Worm (Caenorhabditis elegans) whole organism, young adult: Measurements from ENCODE around the gene pas-2.
A peak's percentile ranks its signal among the peaks of the same experiment; 100 is the strongest.

ENCODE experiments used
- B0336.3 ChIP-seq: fragments of 200-800 bp; sonication (Bioruptor generic); IDR thresholded peaks from 2 replicates; pipeline ENCODE4 v1.3.6; 2022; ENCODE audit warnings: missing genetic modification characterization, missing compliant biosample characterization
- F10E7.11 ChIP-seq: sonication (generic microtip); optimal IDR thresholded peaks from 2 replicates; lab custom pipeline; 2017; ENCODE audit warnings: mild to moderate bottlenecking, missing genetic modification characterization, moderate library complexity, missing compliant biosample characterization
- F23B12.7 ChIP-seq: sonication (generic microtip); optimal IDR thresholded peaks from 2 replicates; lab custom pipeline; 2017; ENCODE audit warnings: missing genetic modification characterization, mild to moderate bottlenecking, missing compliant biosample characterization, antibody characterized with exemption, moderate library complexity; ENCODE audit not compliant: insufficient read depth
- F33H1.4 ChIP-seq: fragments of 200-800 bp; sonication (Bioruptor generic); IDR thresholded peaks from 2 replicates; pipeline ENCODE4 v1.3.6; 2022; ENCODE audit warnings: missing genetic modification reagents, missing genetic modification characterization, missing compliant biosample characterization
- F37B4.10 ChIP-seq: fragments of 200-800 bp; sonication (Bioruptor generic); IDR thresholded peaks from 2 replicates; pipeline ENCODE4 v1.3.6; 2022; ENCODE audit warnings: missing genetic modification characterization, missing compliant biosample characterization
- F39B2.1 ChIP-seq: fragments of 200-800 bp; sonication (Bioruptor generic); IDR thresholded peaks from 2 replicates; pipeline ENCODE4 v1.3.6; 2022; ENCODE audit warnings: missing genetic modification reagents, missing genetic modification characterization, missing compliant biosample characterization
- F55B11.4 ChIP-seq: sonication (generic microtip); optimal IDR thresholded peaks from 2 replicates; lab custom pipeline; 2016; ENCODE audit warnings: missing compliant biosample characterization, missing genetic modification characterization, borderline replicate concordance; ENCODE audit not compliant: insufficient read depth
- F57A8.1 ChIP-seq: fragments of 200-800 bp; sonication (Bioruptor generic); optimal IDR thresholded peaks from 2 replicates; lab custom pipeline; 2018; ENCODE audit warnings: mild to moderate bottlenecking, missing genetic modification characterization, moderate library complexity, missing compliant biosample characterization
- T07F8.4 ChIP-seq: sonication (generic microtip); optimal IDR thresholded peaks from 2 replicates; lab custom pipeline; 2016; ENCODE audit warnings: mild to moderate bottlenecking, missing genetic modification characterization, moderate library complexity, missing compliant biosample characterization
- Y79H2A.3 ChIP-seq: fragments of 200-800 bp; sonication (Bioruptor generic); conservative IDR thresholded peaks from 2 replicates; pipeline ENCODE4 v1.3.6; 2022; ENCODE audit warnings: missing genetic modification reagents, missing genetic modification characterization, missing compliant biosample characterization
- athp-1 ChIP-seq: sonication (generic microtip); optimal IDR thresholded peaks from 2 replicates; lab custom pipeline; 2017; ENCODE audit warnings: mild to moderate bottlenecking, missing genetic modification characterization, missing compliant biosample characterization
- attf-6 ChIP-seq: fragments of 200-800 bp; sonication (Bioruptor generic); IDR thresholded peaks from 2 replicates; pipeline ENCODE4 v1.3.6; 2022; ENCODE audit warnings: missing genetic modification reagents, missing genetic modification characterization, missing compliant biosample characterization
- ceh-27 ChIP-seq: fragments of 200-800 bp; sonication (Bioruptor generic); optimal IDR thresholded peaks from 2 replicates; lab custom pipeline; 2018; ENCODE audit warnings: mild to moderate bottlenecking, missing genetic modification characterization, moderate library complexity, missing compliant biosample characterization
- ceh-58 ChIP-seq: fragments of 200-800 bp; sonication (Bioruptor generic); IDR thresholded peaks from 2 replicates; pipeline ENCODE4 v1.3.6; 2022; ENCODE audit warnings: missing genetic modification characterization, missing compliant biosample characterization
- efl-1 ChIP-seq: fragments of 150-350 bp; optimal IDR thresholded peaks from 2 replicates; lab custom pipeline; 2014; ENCODE audit warnings: missing biosample characterization, missing genetic modification reagents, missing genetic modification characterization
- egl-18 ChIP-seq: fragments of 200-800 bp; sonication (Bioruptor generic); IDR thresholded peaks from 2 replicates; pipeline ENCODE4 v1.3.6; 2022; ENCODE audit warnings: missing genetic modification reagents, missing genetic modification characterization, missing compliant biosample characterization
- ekl-4 ChIP-seq: fragments of 200-800 bp; sonication (Bioruptor generic); IDR thresholded peaks from 2 replicates; pipeline ENCODE4 v1.3.6; 2022; ENCODE audit warnings: missing genetic modification reagents, missing genetic modification characterization, missing compliant biosample characterization
- hsf-1 ChIP-seq: fragments of 200-800 bp; sonication (Bioruptor generic); IDR thresholded peaks from 2 replicates; pipeline ENCODE4 v1.3.6; 2022; ENCODE audit warnings: missing genetic modification reagents, missing genetic modification characterization, missing compliant biosample characterization
- let-607 ChIP-seq, 2 experiments: fragments of 200-800 bp in 1 of 2; sonication (Bioruptor generic) in 1 of 2; sonication (generic microtip) in 1 of 2; optimal IDR thresholded peaks; 2 replicates each; lab custom pipeline; 2016 to 2018; ENCODE audit warnings: mild to moderate bottlenecking in 2 of 2, missing compliant biosample characterization in 2 of 2, missing genetic modification characterization in 2 of 2, moderate library complexity in 2 of 2, missing genotype in 1 of 2
- lin-26 ChIP-seq: fragments of 200-800 bp; sonication (Bioruptor generic); IDR thresholded peaks from 2 replicates; pipeline ENCODE4 v1.3.6; 2022; ENCODE audit warnings: missing genetic modification reagents, missing genetic modification characterization, missing compliant biosample characterization
- lin-54 ChIP-seq: fragments of 200-800 bp; sonication (Bioruptor generic); optimal IDR thresholded peaks from 2 replicates; lab custom pipeline; 2018; ENCODE audit warnings: mild to moderate bottlenecking, missing genetic modification characterization, missing compliant biosample characterization
- madf-3 ChIP-seq: fragments of 200-800 bp; sonication (Bioruptor generic); IDR thresholded peaks from 2 replicates; pipeline ENCODE4 v1.3.6; 2022; ENCODE audit warnings: missing genetic modification reagents, missing genetic modification characterization, missing compliant biosample characterization
- madf-6 ChIP-seq: fragments of 200-800 bp; sonication (Bioruptor generic); IDR thresholded peaks from 2 replicates; pipeline ENCODE4 v1.3.6; 2022; ENCODE audit warnings: missing genetic modification reagents, missing genetic modification characterization, missing compliant biosample characterization
- mcd-1 ChIP-seq: fragments of 200-800 bp; sonication (Bioruptor generic); IDR thresholded peaks from 2 replicates; pipeline ENCODE4 v1.3.6; 2022; ENCODE audit warnings: missing genetic modification reagents, missing genetic modification characterization, missing compliant biosample characterization
- nfyb-1 ChIP-seq: fragments of 200-800 bp; sonication (Bioruptor generic); IDR thresholded peaks from 2 replicates; pipeline ENCODE4 v1.3.6; 2022; ENCODE audit warnings: missing genetic modification reagents, missing genetic modification characterization, missing compliant biosample characterization
- pbrm-1 ChIP-seq: fragments of 200-800 bp; sonication (Bioruptor generic); IDR thresholded peaks from 2 replicates; pipeline ENCODE4 v1.3.6; 2022; ENCODE audit warnings: missing genetic modification reagents, missing genetic modification characterization, missing compliant biosample characterization
- rcor-1 ChIP-seq: fragments of 200-800 bp; sonication (Bioruptor generic); IDR thresholded peaks from 2 replicates; pipeline ENCODE4 v1.3.6; 2022; ENCODE audit warnings: missing genetic modification reagents, missing genetic modification characterization, missing compliant biosample characterization
- rec-8 ChIP-seq, 2 experiments: sonication (generic microtip); optimal IDR thresholded peaks; 2 replicates each; lab custom pipeline; 2016; ENCODE audit warnings: mild to moderate bottlenecking in 2 of 2, missing genetic modification characterization in 2 of 2, missing genetic modification reagents in 2 of 2, missing genotype in 2 of 2, missing biosample characterization in 1 of 2, missing compliant biosample characterization in 1 of 2, moderate library complexity in 1 of 2
- sdz-38 ChIP-seq: sonication (generic microtip); optimal IDR thresholded peaks from 2 replicates; lab custom pipeline; 2016; ENCODE audit warnings: missing genotype, missing genetic modification characterization, missing compliant biosample characterization
- snpc-1.3 ChIP-seq: sonication (generic microtip); optimal IDR thresholded peaks from 2 replicates; lab custom pipeline; 2017; ENCODE audit warnings: missing genetic modification characterization, mild to moderate bottlenecking, missing compliant biosample characterization, antibody characterized with exemption, moderate library complexity, missing genotype, missing genetic modification reagents; ENCODE audit not compliant: insufficient read depth
- snpc-3.4 ChIP-seq: sonication (generic microtip); optimal IDR thresholded peaks from 2 replicates; lab custom pipeline; 2017; ENCODE audit warnings: missing genetic modification characterization, mild to moderate bottlenecking, missing compliant biosample characterization, antibody characterized with exemption, moderate library complexity, missing genotype, missing genetic modification reagents
- tlf-1 ChIP-seq: fragments of 200-800 bp; sonication (Bioruptor generic); optimal IDR thresholded peaks from 2 replicates; lab custom pipeline; 2018; ENCODE audit warnings: mild to moderate bottlenecking, missing genetic modification characterization, missing compliant biosample characterization
- unc-62 ChIP-seq: fragments of 150-350 bp; optimal IDR thresholded peaks from 2 replicates; lab custom pipeline; 2014; ENCODE audit warnings: missing biosample characterization, missing genetic modification reagents, missing genetic modification characterization
- xnd-1 ChIP-seq: sonication (generic microtip); optimal IDR thresholded peaks from 2 replicates; lab custom pipeline; 2016; ENCODE audit warnings: missing genotype, missing genetic modification reagents, missing genetic modification characterization, missing compliant biosample characterization
- ztf-6 ChIP-seq: fragments of 200-800 bp; sonication (Bioruptor generic); IDR thresholded peaks from 2 replicates; pipeline ENCODE4 v1.3.6; 2022; ENCODE audit warnings: missing genetic modification reagents, missing genetic modification characterization, missing compliant biosample characterization

pas-2 gene

DNA sequence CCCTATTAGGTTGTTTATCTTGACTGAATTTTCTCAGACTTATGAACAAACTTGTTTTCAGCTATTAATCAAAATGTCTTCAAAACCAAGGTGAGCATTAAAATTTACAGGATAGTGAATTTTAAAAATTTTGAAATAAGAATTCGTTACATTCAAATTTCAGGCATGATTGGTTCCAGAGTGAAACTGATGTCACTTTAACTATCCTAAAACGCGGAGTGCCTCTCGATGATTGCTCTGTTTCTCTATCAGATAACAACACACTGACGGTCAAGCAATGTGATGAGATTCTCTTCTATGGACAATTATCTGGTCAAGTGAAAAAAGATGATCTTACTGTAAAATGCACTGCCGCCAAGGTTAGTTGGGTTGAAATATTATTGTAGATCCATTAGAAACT, 1.2 kb downstream of the pas-2 start, which contains the start of gene D1054.3 (continued):
- TF ChIP-seq rec-8 (tag; optimal IDR thresholded peaks at IDR 0.05; lab: Kevin White, UChicago) (no peak), F39B2.1 (0 out of 2 replicates have a peak, but pooled peaks have one; percentile 50), F33H1.4 (GFP tag; lab: Robert Waterston, UW) (no peak), lin-26 (GFP tag; lab: Robert Waterston, UW) (no peak), rcor-1 (GFP tag; lab: Robert Waterston, UW) (no peak), ztf-6 (GFP tag; lab: Robert Waterston, UW) (no peak), unc-62 (GFP tag; lab: Kevin White, UChicago) (no peak), mcd-1 (GFP tag; lab: Robert Waterston, UW) (no peak), ceh-27 (GFP tag; lab: Kevin White, UChicago) (no peak), madf-6 (peak; percentile 49; the same call in 1 of the 2 replicates), nfyb-1 (0 out of 2 replicates have a peak, but pooled peaks have one; percentile 41), F57A8.1 (no peak), egl-18 (GFP tag; lab: Robert Waterston, UW) (no peak), lin-54 (GFP tag; lab: Kevin White, UChicago) (peak; percentile 5), F55B11.4 (tag; lab: Kevin White, UChicago) (no peak), hsf-1 (peak; percentile 51; the same call in 1 of the 2 replicates), madf-3 (peak; percentile 74; the same call in 1 of the 2 replicates), let-607 (tag; optimal IDR thresholded peaks at IDR 0.05; lab: Kevin White, UChicago) (no peak), snpc-3.4 (tag; lab: Kevin White, UChicago) (peak; percentile 15), T07F8.4 (tag; lab: Kevin White, UChicago) (no peak), F10E7.11 (tag; lab: Kevin White, UChicago) (no peak), athp-1 (tag; lab: Kevin White, UChicago) (no peak), sdz-38 (tag; lab: Kevin White, UChicago) (no peak), ekl-4 (GFP tag; lab: Robert Waterston, UW) (peak; percentile 50; the same call in 1 of the 2 replicates), snpc-1.3 (peak; percentile 49), Y79H2A.3 (GFP tag; lab: Robert Waterston, UW) (0 out of 2 replicates have a peak, but pooled peaks have one; percentile 43), tlf-1 (GFP tag; lab: Kevin White, UChicago) (no peak)

DNA sequence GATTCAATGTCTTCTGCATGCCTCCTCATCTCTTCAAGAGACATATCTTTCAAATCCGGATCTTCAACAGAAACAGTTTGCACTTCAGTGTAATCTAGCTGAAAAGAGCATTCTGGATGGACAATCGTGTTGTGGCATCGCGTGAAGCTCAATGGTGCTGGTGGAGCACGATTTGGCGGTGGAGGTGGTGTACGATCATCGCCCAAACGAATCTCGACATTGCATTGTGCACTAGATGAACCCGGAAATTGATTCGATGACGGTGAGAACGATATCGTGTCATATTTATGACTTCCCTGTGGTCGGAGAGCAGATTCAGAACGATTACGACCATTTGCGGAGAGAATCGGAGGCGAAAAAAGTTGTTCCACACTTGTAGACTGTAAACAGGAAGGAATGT, 3.0 kb downstream of the pas-2 start:
- TF ChIP-seq snpc-3.4 (tag; lab: Kevin White, UChicago) (no peak), attf-6 (GFP tag; lab: Robert Waterston, UW) (no peak), T07F8.4 (tag; lab: Kevin White, UChicago) (no peak), F55B11.4 (tag; lab: Kevin White, UChicago) (no peak), xnd-1 (tag; lab: Kevin White, UChicago) (no peak), F23B12.7 (tag; lab: Kevin White, UChicago) (no peak), B0336.3 (GFP tag; lab: Robert Waterston, UW) (no peak), pbrm-1 (no peak), efl-1 (GFP tag; lab: Kevin White, UChicago) (no peak), F37B4.10 (GFP tag; lab: Robert Waterston, UW) (no peak), ceh-58 (GFP tag; lab: Robert Waterston, UW) (no peak)
